Worm (Caenorhabditis elegans) whole organism, L4/young adult: ENCODE results near the gene srx-26.

Experiments used
- W03F9.2 ChIP-seq: fragments of 150-350 bp; optimal IDR thresholded peaks from 2 replicates; lab custom pipeline; 2014; ENCODE audit warnings: missing biosample characterization, missing genetic modification characterization
- dao-5 ChIP-seq: sonication (generic microtip); optimal IDR thresholded peaks from 2 replicates; lab custom pipeline; 2016; ENCODE audit warnings: missing genotype, missing genetic modification characterization, moderate library complexity, missing compliant biosample characterization
- him-1 ChIP-seq: sonication (generic microtip); optimal IDR thresholded peaks from 2 replicates; lab custom pipeline; 2016; ENCODE audit warnings: missing genotype, missing genetic modification reagents, missing genetic modification characterization, missing compliant biosample characterization

Gene srx-26

ce11 chrV:2761470-2761869, 8.6 kb upstream of the srx-26 start:
- TF ChIP-seq W03F9.2 = no peak
- TF ChIP-seq dao-5 (tag; lab: Kevin White, UChicago) = no peak
- TF ChIP-seq him-1 (tag; lab: Kevin White, UChicago) = no peak

ce11 chrV:2759456-2759855, 6.5 kb upstream of the srx-26 start, which contains the start of gene srg-58:
Gene srg-58, minus strand, starts transcription at chrV:2759556.
- no peak for TF ChIP-seq him-1 (tag; lab: Kevin White, UChicago)
- TF ChIP-seq dao-5 (tag; lab: Kevin White, UChicago) = no peak
- TF ChIP-seq W03F9.2 = no peak

DNA sequence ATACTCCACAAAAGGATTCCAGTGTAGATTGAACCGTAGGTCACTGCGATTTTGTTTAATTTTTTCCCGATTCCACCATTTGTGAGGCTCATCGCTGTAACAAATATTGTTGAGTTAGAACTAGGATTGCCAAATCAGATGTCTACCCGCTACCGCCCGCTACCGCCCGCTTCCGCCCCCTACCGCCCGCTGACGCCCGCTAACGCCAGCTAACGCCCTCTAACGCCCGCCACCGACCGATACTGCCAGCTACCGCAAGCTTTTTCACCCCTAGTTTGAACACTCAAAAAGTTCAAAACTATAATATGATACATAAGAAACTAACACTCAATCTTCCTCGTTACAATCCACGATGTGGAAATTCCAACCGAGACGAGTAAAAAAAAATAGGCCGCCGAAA, 5.5 kb upstream of the srx-26 start:
- no peak for TF ChIP-seq dao-5 (tag; lab: Kevin White, UChicago)
- TF ChIP-seq him-1 (tag; lab: Kevin White, UChicago) = no peak
- no peak for TF ChIP-seq W03F9.2

ce11 chrV:2757226-2757893, 4.5 kb upstream of the srx-26 start, which contains the start of gene srx-28:
Gene srx-28, minus strand, starts transcription at chrV:2757276.
- TF ChIP-seq W03F9.2 (no peak), dao-5 (tag; lab: Kevin White, UChicago) (no peak)

DNA sequence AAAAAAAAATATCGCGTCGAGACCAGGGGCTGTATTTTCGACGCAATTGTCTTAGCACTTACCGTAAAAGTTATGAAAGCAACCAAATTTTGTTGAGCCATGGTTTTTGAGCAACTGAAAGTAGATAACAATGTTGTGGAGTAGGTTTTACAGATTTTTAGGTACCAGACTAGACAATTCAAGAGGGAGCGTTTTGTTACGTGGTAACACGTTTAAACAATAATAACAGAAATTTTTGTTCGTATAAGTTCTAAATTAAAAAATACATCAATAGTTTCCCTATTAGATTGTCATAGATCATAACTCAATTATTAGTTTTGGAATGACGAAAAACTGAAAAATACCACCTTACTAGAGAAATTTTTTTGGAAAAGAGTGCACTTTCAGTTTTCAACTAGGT, 2.9 kb downstream of the srx-26 start, which contains the start of gene srx-24:
Gene srx-24, minus strand, starts transcription at position 101 of the 400 bp plus-strand sequence.
- TF ChIP-seq W03F9.2 (no peak), him-1 (tag; lab: Kevin White, UChicago) (no peak), dao-5 (tag; lab: Kevin White, UChicago) (no peak)

DNA sequence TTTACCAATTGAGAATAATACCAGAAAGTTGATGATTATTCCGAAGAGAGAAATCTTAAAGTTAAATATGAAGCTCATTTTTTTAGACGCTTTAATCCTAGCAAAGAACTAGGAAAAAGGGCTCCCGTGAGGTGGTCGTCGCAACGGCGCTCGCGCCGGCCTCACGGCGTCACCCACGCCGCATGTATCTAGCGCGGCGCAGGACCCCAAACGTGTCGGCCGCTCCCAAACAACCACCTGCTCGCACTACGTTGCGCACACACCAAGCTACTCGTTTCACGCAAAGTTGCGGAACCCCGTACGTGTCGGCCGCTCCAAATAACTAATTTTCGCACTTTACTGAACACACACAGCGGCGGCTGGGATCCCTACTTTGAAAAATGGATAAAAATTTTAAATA, 6.5 kb downstream of the srx-26 start:
- TF ChIP-seq dao-5 (tag; lab: Kevin White, UChicago) = no peak
- TF ChIP-seq W03F9.2 = no peak
- TF ChIP-seq him-1 (tag; lab: Kevin White, UChicago) = no peak

DNA sequence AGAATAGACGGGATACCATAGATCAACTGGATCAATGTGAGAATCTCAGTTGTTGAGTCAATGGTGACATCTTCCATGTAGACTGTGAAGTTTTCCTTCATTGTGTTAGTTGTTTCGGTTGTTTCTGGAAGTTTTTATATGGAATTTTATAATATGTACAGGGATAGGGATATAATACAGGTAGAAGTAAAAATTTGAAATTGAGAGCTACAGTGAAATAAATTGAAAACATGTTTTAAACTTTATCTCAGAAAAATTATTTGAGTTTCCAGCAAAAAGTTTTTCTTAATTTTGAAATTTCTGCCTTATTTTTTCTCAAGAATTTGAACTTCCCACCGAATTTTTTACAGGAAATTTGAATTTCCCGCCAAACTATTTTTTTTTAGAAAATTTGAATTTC, 10.6 kb downstream of the srx-26 start, which contains the start of gene srg-62:
Gene srg-62, minus strand, starts transcription at position 101 of the 400 bp plus-strand sequence.
- TF ChIP-seq him-1 (tag; lab: Kevin White, UChicago) (no peak), W03F9.2 (no peak), dao-5 (tag; lab: Kevin White, UChicago) (no peak)

DNA sequence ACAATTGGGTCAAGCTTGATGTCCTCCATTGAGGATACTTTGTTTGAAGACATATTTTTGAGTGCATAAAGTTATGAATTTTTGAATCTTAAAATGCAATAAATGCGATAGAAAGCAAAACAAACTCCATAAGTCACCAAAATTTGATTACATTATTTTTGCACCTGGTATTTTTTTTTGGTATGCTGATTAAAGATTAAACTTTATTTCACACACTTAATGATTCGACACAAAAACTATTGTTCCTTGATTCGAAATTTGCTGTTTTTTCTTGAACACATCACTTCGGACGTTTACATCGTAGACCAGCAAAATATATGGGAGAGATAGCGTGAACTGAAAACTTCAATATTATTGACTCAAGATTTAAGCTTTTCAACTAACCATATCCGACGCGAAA, 12.7 kb downstream of the srx-26 start, which contains the start of gene srg-61:
Gene srg-61, minus strand, starts transcription at position 101 of the 400 bp plus-strand sequence.
- TF ChIP-seq dao-5 (tag; lab: Kevin White, UChicago) (no peak), W03F9.2 (no peak), him-1 (tag; lab: Kevin White, UChicago) (no peak)

DNA sequence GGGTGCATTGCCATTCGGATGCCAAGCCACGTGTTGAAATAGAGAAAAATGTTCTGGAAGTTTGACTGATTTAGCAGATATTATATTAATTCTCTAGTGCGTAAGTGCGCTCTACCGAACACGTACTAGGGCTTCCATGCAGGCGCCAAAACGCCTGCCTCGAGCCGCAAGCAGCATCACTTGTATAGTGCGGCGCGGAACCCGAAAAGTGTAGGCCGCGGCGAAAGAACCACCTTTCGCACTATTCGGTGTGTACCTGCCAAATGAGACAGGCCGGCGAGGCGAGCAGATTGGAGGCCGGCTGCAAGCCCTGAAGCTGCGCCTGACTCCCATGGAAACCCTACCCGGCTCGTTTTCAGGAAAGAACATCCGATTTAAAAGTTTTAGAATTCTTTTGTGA, 13.3 kb downstream of the srx-26 start:
- TF ChIP-seq him-1 (tag; lab: Kevin White, UChicago) (no peak), dao-5 (tag; lab: Kevin White, UChicago) (no peak), W03F9.2 (no peak)

DNA sequence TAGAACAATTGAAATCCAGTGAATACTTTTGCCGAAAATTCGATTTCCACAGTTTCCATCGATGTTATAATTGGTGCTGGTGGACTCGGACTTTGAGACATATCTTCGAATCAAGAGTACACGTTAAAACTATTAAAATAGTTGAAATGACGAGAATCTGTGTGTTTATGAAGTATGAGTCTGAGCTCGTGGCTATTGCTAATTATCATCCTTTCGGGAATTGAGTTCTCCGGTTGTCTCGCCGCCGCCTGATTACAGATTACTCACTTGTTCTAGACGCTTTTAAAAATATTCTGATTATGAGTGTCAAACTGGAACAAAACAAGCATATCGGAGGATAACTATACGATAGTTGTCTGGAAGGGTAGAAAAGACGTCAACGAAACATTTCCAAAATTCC, 14.7 kb downstream of the srx-26 start, which contains the start of gene srg-56:
Gene srg-56, minus strand, starts transcription at position 101 of the 400 bp plus-strand sequence.
- no peak for TF ChIP-seq W03F9.2
- no peak for TF ChIP-seq him-1 (tag; lab: Kevin White, UChicago)
- no peak for TF ChIP-seq dao-5 (tag; lab: Kevin White, UChicago)

ce11 chrV:2734360-2734759, 18.5 kb downstream of the srx-26 start, which contains the start of gene srg-57:
Gene srg-57, minus strand, starts transcription at chrV:2734460.
- TF ChIP-seq W03F9.2 (no peak), him-1 (tag; lab: Kevin White, UChicago) (no peak)

DNA sequence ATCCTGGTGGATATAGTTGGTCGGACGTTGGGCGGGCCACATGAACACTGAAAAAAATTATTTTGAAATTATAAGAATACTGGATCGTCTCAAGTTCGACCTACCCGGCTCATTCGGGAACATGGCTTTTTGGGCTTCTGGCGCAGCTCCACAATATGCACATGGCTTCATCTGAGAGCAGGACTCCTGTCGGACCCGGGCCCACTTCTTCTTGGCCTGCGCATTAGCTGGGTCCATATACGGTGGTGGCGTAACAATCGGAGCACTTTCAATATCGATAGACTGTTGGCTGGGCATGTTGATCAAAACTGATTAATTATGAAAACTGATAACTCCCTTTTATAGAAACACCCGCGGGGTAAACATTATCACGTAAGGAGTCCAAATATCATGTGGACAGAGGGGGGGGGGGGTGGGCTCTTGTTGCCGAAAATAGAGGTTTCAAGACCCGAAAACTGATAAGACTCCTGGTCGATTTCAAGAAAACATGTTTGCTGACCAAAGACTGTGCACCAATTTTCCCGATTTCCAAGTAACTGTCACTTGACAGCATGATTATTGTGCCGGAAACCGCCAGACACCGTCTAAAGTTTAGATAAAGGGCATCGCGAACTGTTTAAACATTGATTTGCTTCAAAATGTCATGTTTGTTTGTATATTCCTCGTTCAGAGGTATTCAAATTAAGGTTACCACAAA, 22.0 kb downstream of the srx-26 start, which contains the start of gene dod-3:
Gene dod-3, minus strand, starts transcription at position 315 of the 697 bp plus-strand sequence.
- TF ChIP-seq W03F9.2 = no peak
- no peak for TF ChIP-seq him-1 (tag; lab: Kevin White, UChicago)
- TF ChIP-seq dao-5 (tag; lab: Kevin White, UChicago) = no peak

ce11 chrV:2728236-2728635, 24.7 kb downstream of the srx-26 start, which contains the start of gene str-33:
Gene str-33, plus strand, starts transcription at chrV:2728536.
- TF ChIP-seq W03F9.2 (no peak), dao-5 (tag; lab: Kevin White, UChicago) (no peak), him-1 (tag; lab: Kevin White, UChicago) (no peak)

DNA sequence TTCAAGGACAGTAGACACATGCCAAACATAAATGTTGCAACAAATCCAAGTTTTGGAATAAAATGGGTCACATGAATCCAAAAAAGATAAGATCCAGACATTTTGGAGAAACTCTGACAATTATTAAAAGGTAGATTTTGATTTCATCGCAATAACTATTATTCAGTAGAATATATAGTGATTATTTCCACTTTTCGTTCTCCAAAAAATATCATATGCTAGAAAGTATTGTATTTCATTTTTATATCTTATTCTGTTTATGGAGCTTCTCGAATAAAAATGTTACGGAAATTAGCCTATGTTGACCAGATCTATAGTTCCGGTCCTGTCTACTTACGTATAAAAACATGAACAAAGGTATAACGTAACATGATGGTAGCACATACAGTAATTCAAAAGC, 25.8 kb downstream of the srx-26 start, which contains the start of gene str-13:
Gene str-13, minus strand, starts transcription at position 101 of the 400 bp plus-strand sequence.
- no peak for TF ChIP-seq him-1 (tag; lab: Kevin White, UChicago)
- TF ChIP-seq dao-5 (tag; lab: Kevin White, UChicago) = no peak
